Fruit fly (Drosophila melanogaster): ENCODE measurements around the gene CG16986.

The CG16986 gene

DNA sequence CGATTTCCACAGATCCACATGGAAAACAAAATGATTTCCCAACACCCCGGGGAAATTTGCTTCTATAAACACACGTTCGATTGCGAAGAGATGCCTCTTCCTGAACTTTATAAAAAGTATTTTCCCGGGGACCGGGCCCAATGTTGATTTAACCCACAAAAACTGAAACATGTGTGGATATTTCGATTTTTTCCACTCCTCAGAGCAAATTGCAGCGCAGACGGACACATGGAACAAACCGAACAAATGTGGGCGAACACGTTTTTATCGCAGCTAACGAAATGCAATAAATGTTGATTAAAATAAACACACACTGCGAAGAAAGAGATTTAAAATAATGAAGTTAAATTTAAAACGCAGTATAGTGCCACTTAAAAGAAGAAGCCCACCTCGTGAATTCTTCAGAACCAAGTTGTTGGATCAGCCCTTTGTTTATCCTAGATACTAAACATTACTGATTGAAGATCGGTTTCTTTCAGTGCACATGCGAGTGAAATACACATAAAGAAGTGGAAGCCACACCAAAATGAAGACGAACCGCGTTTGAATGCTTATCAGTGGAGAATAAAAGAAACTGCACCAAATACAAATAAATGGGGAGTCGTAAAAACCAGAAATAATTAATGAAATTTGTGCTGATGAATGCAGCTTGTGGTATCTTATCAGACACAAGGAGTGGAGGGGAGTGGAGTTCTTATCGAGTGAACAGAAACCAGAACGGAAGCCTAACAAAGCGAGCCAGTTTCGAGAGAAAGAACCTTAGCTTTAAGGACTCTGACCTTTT lies 17.2 kb upstream of the CG16986 start (continued):
- TF ChIP-seq Fer3 (tag; optimal IDR thresholded peaks at IDR 0.05) (peak; percentile 72), corto (GFP tag; optimal IDR thresholded peaks at IDR 0.05) (peak; percentile 69), CG9797 (GFP tag; optimal IDR thresholded peaks at IDR 0.05) (no peak), Dp (GFP tag; optimal IDR thresholded peaks at IDR 0.05) (no peak), fd64A (GFP tag; optimal IDR thresholded peaks at IDR 0.05) (peak; percentile 86), Ada2b (GFP tag; IDR thresholded peaks at IDR 0.05) (peak; percentile 82), Meics (GFP tag; optimal IDR thresholded peaks at IDR 0.05) (peak; percentile 28), CG1024 (GFP tag; IDR thresholded peaks at IDR 0.05) (peak; percentile 81), Deaf1 (tag; optimal IDR thresholded peaks at IDR 0.05) (peak; percentile 48), CG11093 (GFP tag; IDR thresholded peaks at IDR 0.05) (peak; percentile 61; the same call in 1 of the 3 replicates), Hey (tag; optimal IDR thresholded peaks at IDR 0.05) (no peak), schlank (tag; optimal IDR thresholded peaks at IDR 0.05) (no peak), az2 (GFP tag; optimal IDR thresholded peaks at IDR 0.05) (peak; percentile 81), CG14860 (GFP tag; IDR thresholded peaks at IDR 0.05; ENCODE audit: partially characterized antibody) (no peak), mam (GFP tag; optimal IDR thresholded peaks at IDR 0.05) (peak; percentile 52), CG2129 (GFP tag; IDR thresholded peaks at IDR 0.05; ENCODE audit: partially characterized antibody) (no peak), CG31388 (GFP tag; optimal IDR thresholded peaks at IDR 0.05) (peak; percentile 7), ATbp (GFP tag; optimal IDR thresholded peaks at IDR 0.05) (peak; percentile 87), CG32772 (GFP tag; IDR thresholded peaks at IDR 0.05) (peak; percentile 85), CG11456 (GFP tag; IDR thresholded peaks at IDR 0.05) (peak; percentile 51; the same call in 1 of the 3 replicates), CG15269 (tag; optimal IDR thresholded peaks at IDR 0.05) (peak; percentile 80), CG6854 (GFP tag; optimal IDR thresholded peaks at IDR 0.05) (no peak), CG10543 (GFP tag; optimal IDR thresholded peaks at IDR 0.05) (peak; percentile 23), CG10267 (tag; optimal IDR thresholded peaks at IDR 0.05) (peak; percentile 78), E2f2 (GFP tag; IDR thresholded peaks at IDR 0.05) (peak; percentile 59; the same call in 1 of the 2 replicates), unc-4 (GFP tag; IDR thresholded peaks at IDR 0.05; ENCODE audit: partially characterized antibody) (no peak), CG4328 (GFP tag; optimal IDR thresholded peaks at IDR 0.05) (peak; percentile 24), tgo (GFP tag; IDR thresholded peaks at IDR 0.05) (peak; percentile 87), D19A (tag; optimal IDR thresholded peaks at IDR 0.05) (peak; percentile 87), Six4 (GFP tag; optimal IDR thresholded peaks at IDR 0.05) (peak; percentile 58), ap (GFP tag; IDR thresholded peaks at IDR 0.05) (peak; percentile 82; the same call in 1 of the 2 replicates), Mes4 (GFP tag; optimal IDR thresholded peaks at IDR 0.05) (peak; percentile 74), slbo (GFP tag; IDR thresholded peaks at IDR 0.05) (peak; percentile 41; the same call in 1 of the 2 replicates), zfh2 (GFP tag; optimal IDR thresholded peaks at IDR 0.05) (no peak), CG9215 (GFP tag; IDR thresholded peaks at IDR 0.05) (no peak; the same call in 1 of the 2 replicates), Eip74EF (GFP tag; optimal IDR thresholded peaks at IDR 0.05) (peak in 1 of 2 experiments; percentile 84), Sry-β (GFP tag; optimal IDR thresholded peaks at IDR 0.05) (peak; percentile 60), dysf (GFP tag; IDR thresholded peaks at IDR 0.05) (peak; percentile 83), grn (GFP tag; optimal IDR thresholded peaks at IDR 0.05) (peak; percentile 12), CG10565 (GFP tag; optimal IDR thresholded peaks at IDR 0.05) (peak; percentile 15), ro (GFP tag; IDR thresholded peaks at IDR 0.05) (peak; percentile 37; the same call in 1 of the 2 replicates), ci (GFP tag; IDR thresholded peaks at IDR 0.05) (peak; percentile 95), CG30403 (GFP tag; optimal IDR thresholded peaks at IDR 0.05) (peak; percentile 77), org-1 (GFP tag; optimal IDR thresholded peaks at IDR 0.05) (peak; percentile 28), CG34224 (GFP tag; IDR thresholded peaks at IDR 0.05; ENCODE audit: partially characterized antibody) (no peak), CG7372 (GFP tag; IDR thresholded peaks at IDR 0.05) (peak; percentile 66), Usf (GFP tag; optimal IDR thresholded peaks at IDR 0.05) (no peak), Rfx (GFP tag; IDR thresholded peaks at IDR 0.05) (peak; percentile 58), Mad (GFP tag; optimal IDR thresholded peaks at IDR 0.05) (peak; percentile 51)

All from whole organism, embryonic.